Fruit fly (Drosophila melanogaster): Measurements from ENCODE around the gene RpS4.

Gene RpS4

DNA sequence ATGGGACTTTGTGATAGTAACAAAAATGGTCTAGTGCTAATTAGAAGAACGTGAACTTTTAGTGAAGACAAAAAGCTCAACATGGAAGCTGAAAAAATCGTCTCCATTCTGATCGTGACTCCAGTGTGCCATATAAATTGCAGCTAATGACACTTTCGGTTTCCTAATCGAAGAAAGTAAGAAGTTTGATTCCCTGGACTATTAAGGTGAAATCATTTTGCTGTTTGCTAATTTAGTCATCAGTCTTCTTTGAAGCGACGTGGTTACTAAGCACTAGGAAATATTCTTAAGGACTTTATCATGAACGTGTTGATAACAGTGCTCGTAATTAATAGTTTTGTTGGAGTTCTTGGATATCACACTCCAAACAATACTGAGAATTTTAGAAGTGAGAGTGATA, 21.2 kb downstream of the RpS4 start, which contains the start of gene CG34429:
Gene CG34429, plus strand, starts transcription at position 301 of the 400 bp plus-strand sequence.
- no peak for TF ChIP-seq noc (tag; optimal IDR thresholded peaks at IDR 0.05)

DNA sequence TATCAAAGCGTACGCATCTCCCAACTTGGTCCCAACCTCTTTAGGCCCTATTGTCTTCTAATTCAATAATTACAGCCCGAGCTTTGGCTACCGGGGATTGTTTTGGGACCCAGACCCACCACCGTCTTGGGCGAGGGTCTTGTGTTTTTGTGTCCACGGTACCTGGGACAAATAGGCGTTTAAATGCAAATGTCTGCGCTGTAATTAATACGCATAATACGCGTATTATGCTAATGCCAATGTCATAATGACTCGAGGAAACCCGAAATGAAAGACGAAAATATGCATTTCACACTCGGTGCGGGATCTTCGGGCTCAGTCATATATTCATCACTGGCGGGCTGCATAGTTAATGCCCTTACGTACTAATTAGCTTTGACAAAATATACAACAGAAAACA, 22.8 kb downstream of the RpS4 start:
- no peak for TF ChIP-seq noc (tag; optimal IDR thresholded peaks at IDR 0.05)

DNA sequence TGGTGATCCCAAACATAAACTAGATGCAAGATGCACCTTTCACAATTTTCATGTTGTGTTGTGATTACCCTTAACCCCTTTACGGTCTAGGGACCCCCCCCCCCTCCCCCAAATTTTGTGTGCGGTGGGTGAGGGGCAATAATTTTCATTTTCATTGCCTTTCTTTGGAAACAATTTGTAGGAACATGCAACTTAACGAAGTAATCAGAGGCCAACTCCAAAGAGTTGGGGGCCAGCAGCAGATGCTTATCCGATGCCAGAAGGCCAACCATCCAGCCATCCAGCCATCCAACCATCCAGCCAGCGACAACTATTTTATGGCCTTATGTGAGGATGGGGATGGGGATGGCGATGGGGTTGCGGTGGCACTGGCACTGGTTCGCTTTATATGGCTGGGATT, 23.4 kb downstream of the RpS4 start:
- no peak for TF ChIP-seq noc (tag; optimal IDR thresholded peaks at IDR 0.05)

DNA sequence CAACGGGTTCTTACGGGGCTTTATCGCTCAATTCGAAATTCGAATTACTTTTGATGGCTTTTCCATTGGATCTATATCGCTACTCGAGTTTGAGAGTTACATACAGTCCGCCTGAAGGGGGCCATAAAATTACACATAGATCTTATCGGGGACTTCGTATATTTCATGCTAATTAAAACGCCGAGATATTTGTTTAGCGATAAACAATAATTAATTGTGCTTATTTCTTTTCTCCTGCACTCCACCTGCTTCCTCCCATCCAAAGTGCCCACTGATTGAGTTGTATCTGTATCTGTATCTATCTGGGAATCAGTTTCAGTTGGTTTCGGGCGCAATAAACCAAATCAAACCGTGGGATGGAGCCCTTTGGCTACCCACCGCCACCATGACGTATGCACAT, 24.1 kb downstream of the RpS4 start:
- TF ChIP-seq noc (tag; optimal IDR thresholded peaks at IDR 0.05) = no peak

DNA sequence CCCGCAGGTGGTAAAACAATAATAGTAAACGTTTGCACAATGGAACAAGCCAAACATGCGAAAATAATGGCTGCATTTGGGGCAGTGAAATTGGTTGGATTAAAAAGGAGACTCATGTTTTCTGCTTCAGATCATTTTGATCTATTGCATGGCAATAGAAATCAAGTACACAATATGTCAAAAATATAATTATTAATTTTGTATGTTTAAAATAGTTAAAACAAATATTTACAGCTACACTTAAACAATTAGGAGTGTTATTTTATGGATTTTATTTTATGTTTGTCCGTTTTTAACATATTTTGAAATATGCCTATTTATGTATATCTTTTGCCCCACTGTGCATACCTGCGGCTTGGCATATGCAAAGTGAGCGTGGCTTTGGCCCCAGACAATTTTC, 24.7 kb downstream of the RpS4 start:
- no peak for TF ChIP-seq noc (tag; optimal IDR thresholded peaks at IDR 0.05)

DNA sequence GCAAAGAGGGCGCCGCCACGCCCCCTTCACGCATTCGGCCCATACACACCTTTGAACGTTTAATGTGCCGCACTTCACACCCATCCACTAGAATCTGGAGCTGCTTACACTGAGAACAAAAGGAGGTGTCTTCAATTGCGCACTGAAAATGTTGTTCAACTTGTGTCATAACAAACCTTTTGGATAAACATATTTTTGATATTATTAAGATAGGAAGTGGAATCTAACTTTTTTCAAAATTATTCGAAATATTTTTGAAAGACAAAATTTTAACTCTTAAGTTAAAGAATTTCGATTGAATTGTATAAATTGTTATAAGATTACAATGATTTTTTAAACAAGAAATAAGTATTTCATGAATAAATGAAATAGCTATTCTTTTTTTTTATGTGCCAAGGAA, 26.7 kb downstream of the RpS4 start:
- no peak for TF ChIP-seq noc (tag; optimal IDR thresholded peaks at IDR 0.05)

DNA sequence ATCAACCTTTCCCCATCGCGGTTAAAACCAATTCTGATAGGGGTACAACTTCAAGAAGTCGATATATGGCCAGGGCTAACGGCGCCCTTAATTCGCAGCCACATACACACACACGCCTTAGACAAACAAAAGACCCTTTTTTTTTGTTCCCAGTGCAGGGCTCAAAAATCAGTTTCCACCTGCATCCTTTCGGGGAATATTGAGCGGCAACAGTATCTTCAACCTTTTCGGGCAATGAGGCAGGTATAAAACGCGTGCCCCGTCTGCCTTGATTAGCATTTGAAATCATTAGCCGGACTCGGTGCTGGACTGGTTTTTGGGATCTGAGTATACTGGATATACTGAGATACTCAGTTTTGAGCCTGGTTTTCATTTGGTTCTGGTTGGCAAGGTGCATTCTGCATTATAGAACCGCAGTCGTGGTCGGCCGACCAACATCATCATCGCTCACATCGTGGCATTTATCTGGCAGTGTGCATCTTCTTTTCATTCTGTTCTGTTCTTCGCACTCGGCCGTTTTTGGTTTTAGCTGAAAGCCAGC, 32.6 kb downstream of the RpS4 start:
- TF ChIP-seq noc (tag; optimal IDR thresholded peaks at IDR 0.05) = no peak

DNA sequence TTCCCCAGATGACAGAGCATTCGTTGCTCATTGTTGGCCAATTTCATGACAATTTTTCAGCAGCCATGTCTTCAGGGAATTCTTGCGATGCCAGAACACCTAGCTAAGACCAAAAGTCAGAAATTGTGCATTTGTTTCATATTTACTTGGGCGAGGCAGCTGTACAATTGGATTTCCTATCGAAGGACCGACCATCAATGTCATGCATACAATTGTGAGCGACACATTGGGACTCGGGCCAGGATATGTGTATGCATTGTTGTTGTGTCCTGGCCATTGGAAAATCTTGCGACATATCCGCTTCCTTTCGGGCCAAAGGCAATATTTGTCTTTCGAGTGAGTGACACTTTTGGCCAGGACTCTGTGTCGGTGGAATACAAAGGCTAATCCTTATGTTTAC, 35.8 kb downstream of the RpS4 start:
- no peak for TF ChIP-seq noc (tag; optimal IDR thresholded peaks at IDR 0.05)

DNA sequence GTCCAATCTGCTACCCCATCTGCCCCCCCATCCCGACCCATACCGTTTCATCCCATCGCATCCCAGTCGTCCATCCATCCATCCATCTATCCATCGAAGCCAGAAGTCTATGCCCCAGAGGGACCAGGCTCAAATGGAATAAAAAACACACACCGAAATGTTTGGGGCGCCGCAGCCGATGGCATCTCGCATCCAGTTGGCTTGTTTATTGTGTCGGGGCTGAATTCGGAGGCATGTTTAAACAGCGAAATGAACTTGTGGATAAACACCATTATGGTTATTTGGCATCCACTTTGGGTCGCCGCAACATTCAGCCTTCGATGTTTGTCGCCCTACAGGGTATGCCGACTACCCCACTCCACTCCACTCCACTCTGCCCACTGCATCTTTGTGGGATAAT, 38.9 kb downstream of the RpS4 start:
- no peak for TF ChIP-seq noc (tag; optimal IDR thresholded peaks at IDR 0.05)

DNA sequence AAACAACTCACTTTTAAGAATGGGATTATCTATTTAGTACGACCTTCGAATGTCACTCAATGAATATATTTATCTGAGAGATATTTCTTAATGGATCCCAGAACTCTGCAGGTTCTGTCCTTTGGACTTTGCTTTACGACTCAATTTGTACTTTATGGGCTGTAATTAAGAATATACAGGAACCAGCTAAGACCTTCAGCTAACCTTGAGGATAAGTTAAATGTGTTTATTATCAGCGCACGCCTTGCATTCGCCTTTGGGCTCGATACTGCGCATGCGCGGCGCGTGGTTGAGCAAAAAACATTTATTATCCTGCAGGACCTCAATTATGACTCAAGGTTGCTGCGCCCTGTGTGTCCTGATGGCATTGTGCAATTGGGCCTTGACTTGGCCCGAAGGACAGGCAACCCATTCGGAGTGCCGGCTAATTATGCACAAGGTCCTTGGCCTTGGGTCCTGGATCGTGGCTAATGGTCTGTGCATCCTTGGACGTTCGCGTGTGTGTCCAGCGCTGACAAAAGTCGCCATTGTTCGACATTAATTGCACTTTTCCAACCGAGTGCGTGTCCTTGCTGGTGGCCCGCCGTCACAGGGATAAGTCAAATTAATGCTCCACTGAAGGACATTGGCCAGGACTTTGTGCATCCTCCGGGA, 39.9 kb downstream of the RpS4 start:
- TF ChIP-seq noc (tag; optimal IDR thresholded peaks at IDR 0.05) = no peak

DNA sequence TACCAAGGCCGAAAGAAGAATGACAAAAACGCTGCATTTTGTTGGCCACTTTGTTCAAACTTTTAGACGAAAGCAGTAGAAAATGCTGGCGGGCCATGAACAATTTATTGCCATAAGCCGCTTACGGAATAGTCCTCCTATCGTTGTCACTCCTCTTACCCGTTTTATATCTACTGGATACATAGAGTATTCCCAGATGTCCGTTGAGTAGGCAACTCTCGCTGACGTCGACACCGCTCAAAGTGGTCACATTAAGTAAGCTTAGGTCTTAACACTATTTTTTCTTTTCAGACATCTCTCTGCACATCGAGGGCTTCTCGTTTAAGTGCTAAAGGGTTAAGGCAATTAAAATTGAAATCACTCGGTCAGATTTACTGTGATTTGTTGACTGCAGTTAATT, 41.9 kb downstream of the RpS4 start:
- TF ChIP-seq noc (tag; optimal IDR thresholded peaks at IDR 0.05) = no peak

DNA sequence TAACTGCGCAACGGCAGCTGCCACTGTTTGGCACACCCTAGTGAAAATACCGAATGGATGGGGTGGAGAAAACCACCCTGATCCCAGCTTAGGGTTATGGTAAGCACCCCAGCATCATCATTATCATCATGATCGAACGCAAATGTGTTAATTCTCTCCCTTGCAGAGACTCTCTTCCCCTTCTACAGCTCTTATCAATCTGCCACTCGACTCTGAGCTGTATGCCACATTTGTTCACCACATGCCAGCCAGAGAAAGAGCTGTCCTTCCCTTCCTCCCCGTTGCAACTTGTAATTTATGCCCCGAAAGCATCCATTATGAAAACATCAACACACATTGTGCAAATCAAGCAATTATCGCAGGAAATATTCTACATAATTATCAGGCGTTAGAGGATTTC, 42.9 kb downstream of the RpS4 start:
- TF ChIP-seq noc (tag; optimal IDR thresholded peaks at IDR 0.05) = no peak

DNA sequence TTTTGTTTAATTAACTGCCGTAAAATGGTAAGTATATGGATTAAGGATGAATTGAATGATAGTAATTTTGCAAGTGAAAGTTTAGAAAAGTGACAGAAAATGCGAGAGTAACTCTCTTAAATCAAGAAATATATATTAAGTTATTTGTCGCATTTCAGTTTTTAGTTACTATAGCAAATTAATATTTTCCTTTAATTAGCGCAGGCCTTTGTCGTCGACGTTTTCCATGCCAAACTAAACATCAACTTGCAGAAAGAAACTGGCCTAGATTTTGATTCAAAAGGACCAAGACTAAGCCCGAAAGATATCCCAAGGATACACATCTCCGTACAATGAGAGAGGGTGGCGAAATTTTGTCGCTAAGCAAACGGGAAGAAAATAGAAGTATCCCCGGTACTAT, 45.6 kb downstream of the RpS4 start, which contains the start of gene CG17300:
Gene CG17300, minus strand, starts transcription at position 101 of the 400 bp plus-strand sequence.
- TF ChIP-seq noc (tag; optimal IDR thresholded peaks at IDR 0.05) = no peak

DNA sequence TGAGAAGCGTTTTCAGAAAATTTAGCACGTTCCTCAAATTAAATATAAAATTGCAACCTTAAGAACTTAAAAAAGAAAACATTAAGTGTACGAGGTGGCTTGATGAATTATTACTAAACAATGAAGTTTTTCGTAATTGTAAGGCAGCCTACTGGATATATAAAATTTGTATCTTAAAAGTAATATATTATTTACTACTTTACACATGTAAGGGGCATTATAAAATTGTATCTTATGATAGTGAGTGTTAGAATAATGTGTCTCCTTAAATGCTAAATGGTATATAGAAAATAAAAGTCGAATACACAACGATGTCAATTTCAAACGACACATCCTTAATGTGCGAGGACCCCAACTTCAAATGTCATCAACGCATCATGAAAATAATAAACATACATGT, 48.3 kb downstream of the RpS4 start, which contains the start of gene CG11251:
Gene CG11251, minus strand, starts transcription at position 101 of the 400 bp plus-strand sequence.
- no peak for TF ChIP-seq noc (tag; optimal IDR thresholded peaks at IDR 0.05)

Measured in whole organism, larva.